Fruit fly (Drosophila melanogaster) whole organism, adult: ENCODE measurements around the gene CG17036.

ENCODE experiments used
- CG11617 ChIP-seq: fragments of 200-800 bp; sonication (Bioruptor generic); optimal IDR thresholded peaks from 2 replicates; lab custom pipeline; 2017; ENCODE audit warnings: mild to moderate bottlenecking, missing biosample characterization, missing genetic modification reagents, missing genetic modification characterization
- CG12768 ChIP-seq: fragments of 200-800 bp; sonication (Bioruptor generic); optimal IDR thresholded peaks from 2 replicates; lab custom pipeline; 2017; ENCODE audit warnings: missing biosample characterization, missing genetic modification characterization, mild to moderate bottlenecking, moderate library complexity, missing genetic modification reagents
- CG14711 ChIP-seq: fragments of 200-800 bp; sonication (Bioruptor generic); optimal IDR thresholded peaks from 2 replicates; lab custom pipeline; 2018; ENCODE audit warnings: missing biosample characterization, mild to moderate bottlenecking, missing genetic modification characterization, moderate library complexity
- CG1620 ChIP-seq: fragments of 200-800 bp; sonication (Bioruptor generic); optimal IDR thresholded peaks from 2 replicates; lab custom pipeline; 2016; ENCODE audit warnings: missing biosample characterization, missing genetic modification characterization
- CG5204 ChIP-seq: fragments of 200-800 bp; sonication (Bioruptor generic); optimal IDR thresholded peaks from 2 replicates; lab custom pipeline; 2016; ENCODE audit warnings: missing biosample characterization, missing genetic modification characterization
- CG7045 ChIP-seq: fragments of 200-800 bp; sonication (Bioruptor generic); optimal IDR thresholded peaks from 2 replicates; lab custom pipeline; 2017; ENCODE audit warnings: missing biosample characterization, mild to moderate bottlenecking, missing genetic modification characterization
- Clk ChIP-seq: fragments of 200-800 bp; sonication (Bioruptor generic); optimal IDR thresholded peaks from 2 replicates; lab custom pipeline; 2017; ENCODE audit warnings: missing biosample characterization, missing genetic modification characterization
- Hr96 ChIP-seq: fragments of 200-800 bp; sonication (Bioruptor generic); optimal IDR thresholded peaks from 2 replicates; lab custom pipeline; 2016; ENCODE audit warnings: missing biosample characterization, missing genetic modification characterization
- Mnt ChIP-seq: fragments of 200-800 bp; sonication (Bioruptor generic); optimal IDR thresholded peaks from 2 replicates; lab custom pipeline; 2016; ENCODE audit warnings: missing biosample characterization, mild to moderate bottlenecking, missing genetic modification characterization
- bab1 ChIP-seq: fragments of 200-800 bp; sonication (Bioruptor generic); optimal IDR thresholded peaks from 3 replicates; lab custom pipeline; 2019; ENCODE audit warnings: missing biosample characterization, mild to moderate bottlenecking, missing genetic modification characterization, moderate library complexity
- ovo ChIP-seq: fragments of 200-800 bp; sonication (Bioruptor generic); optimal IDR thresholded peaks from 2 replicates; lab custom pipeline; 2016; ENCODE audit warnings: missing biosample characterization, missing genetic modification characterization
- tj ChIP-seq: fragments of 200-800 bp; sonication (Bioruptor generic); optimal IDR thresholded peaks from 3 replicates; lab custom pipeline; 2017; ENCODE audit warnings: missing biosample characterization, mild to moderate bottlenecking, missing genetic modification characterization, moderate library complexity
- toe ChIP-seq: fragments of 200-800 bp; sonication (Bioruptor generic); optimal IDR thresholded peaks from 2 replicates; lab custom pipeline; 2016; ENCODE audit warnings: missing biosample characterization, missing genetic modification characterization

dm6 chr2L:12750060-12750459 is 49.5 kb upstream of the CG17036 start:
- TF ChIP-seq Hr96 (no peak), Clk (GFP tag; lab: Kevin White, UChicago) (no peak), CG14711 (tag; lab: Kevin White, UChicago) (no peak), CG7045 (GFP tag; lab: Kevin White, UChicago) (no peak), bab1 (GFP tag; lab: Kevin White, UChicago) (no peak), CG12768 (GFP tag; lab: Kevin White, UChicago) (no peak), CG11617 (no peak), CG1620 (GFP tag; lab: Kevin White, UChicago) (no peak), toe (GFP tag; lab: Kevin White, UChicago) (no peak), ovo (no peak), CG5204 (no peak), tj (GFP tag; lab: Kevin White, UChicago) (no peak), Mnt (GFP tag; lab: Kevin White, UChicago) (no peak)
